Worm (Caenorhabditis elegans): ENCODE measurements around the gene lin-9.

The lin-9 gene

ce11 chrIII:8929723-8930122 is 25.8 kb upstream of the lin-9 start, which contains the start of gene arrd-15:
Gene arrd-15 (plus strand): TSS chrIII:8930023.
- TF ChIP-seq flh-1 (GFP tag; optimal IDR thresholded peaks at IDR 0.05) = no peak
- no peak for TF ChIP-seq nhr-76 (tag; optimal IDR thresholded peaks at IDR 0.05)
- no peak for TF ChIP-seq hlh-1 (tag; optimal IDR thresholded peaks at IDR 0.05)
- no peak for TF ChIP-seq M03D4.4 (tag; optimal IDR thresholded peaks at IDR 0.05)
- TF ChIP-seq ces-1 (GFP tag; optimal IDR thresholded peaks at IDR 0.05) = no peak

ce11 chrIII:8926512-8926911 is 22.6 kb upstream of the lin-9 start:
- TF ChIP-seq nhr-237 (tag; optimal IDR thresholded peaks at IDR 0.05) (no peak), mab-5 (tag; optimal IDR thresholded peaks at IDR 0.05) (peak; percentile 50)

- TF ChIP-seq blmp-1 (tag; optimal IDR thresholded peaks at IDR 0.05) = no peak
- no peak for TF ChIP-seq zip-8 (tag; optimal IDR thresholded peaks at IDR 0.05)
- no peak for TF ChIP-seq ceh-43 (GFP tag; optimal IDR thresholded peaks at IDR 0.05)
- no peak for TF ChIP-seq drap-1 (GFP tag; optimal IDR thresholded peaks at IDR 0.05)
- no peak for TF ChIP-seq ztf-11 (tag; optimal IDR thresholded peaks at IDR 0.05)
- no peak for TF ChIP-seq hlh-1 (tag; optimal IDR thresholded peaks at IDR 0.05)
- TF ChIP-seq lsy-2 (tag; optimal IDR thresholded peaks at IDR 0.05) = no peak
- no peak for TF ChIP-seq cnd-1 (tag; optimal IDR thresholded peaks at IDR 0.05)
- no peak for TF ChIP-seq mep-1 (tag; optimal IDR thresholded peaks at IDR 0.05)
- no peak for TF ChIP-seq ces-1 (GFP tag; optimal IDR thresholded peaks at IDR 0.05)
- TF ChIP-seq flh-1 (GFP tag; optimal IDR thresholded peaks at IDR 0.05) = no peak
- TF ChIP-seq mab-5 (tag; optimal IDR thresholded peaks at IDR 0.05) = no peak
- TF ChIP-seq bed-3 (GFP tag; optimal IDR thresholded peaks at IDR 0.05) = no peak
- TF ChIP-seq nhr-2 (tag; optimal IDR thresholded peaks at IDR 0.05) = no peak
- TF ChIP-seq nhr-28 (tag; optimal IDR thresholded peaks at IDR 0.05) = no peak
- no peak for TF ChIP-seq tbx-8 (GFP tag; optimal IDR thresholded peaks at IDR 0.05)
- TF ChIP-seq elt-1 (tag; optimal IDR thresholded peaks at IDR 0.05; ENCODE audit: borderline replicate concordance, insufficient read depth) = no peak
Measured at ce11 chrIII:8925539-8925938, 21.6 kb upstream of the lin-9 start.

DNA sequence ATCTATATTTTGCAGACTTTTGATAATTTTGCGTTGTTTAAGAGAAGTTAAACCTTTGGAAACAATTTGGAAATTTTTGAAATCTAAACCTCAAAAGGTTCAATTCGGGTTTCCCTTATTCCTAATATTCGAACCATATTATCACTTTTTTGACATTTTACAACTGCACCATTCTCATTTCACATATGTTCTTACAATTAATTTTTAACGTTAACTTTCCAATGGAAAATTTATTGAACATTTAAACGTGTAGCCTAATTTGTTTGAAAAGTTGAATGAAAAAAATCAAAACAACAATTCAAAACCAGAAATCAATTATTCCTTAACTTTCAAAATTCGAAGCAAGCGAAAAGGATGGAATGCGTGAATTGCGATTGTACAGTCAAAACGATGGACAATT is 20.0 kb upstream of the lin-9 start, which contains the start of gene ZK637.12:
Gene ZK637.12, plus strand, starts transcription at position 301 of the 400 bp plus-strand sequence.
- no peak for TF ChIP-seq ztf-11 (tag; optimal IDR thresholded peaks at IDR 0.05)
- no peak for TF ChIP-seq nhr-12 (tag; optimal IDR thresholded peaks at IDR 0.05)
- no peak for TF ChIP-seq nhr-28 (tag; optimal IDR thresholded peaks at IDR 0.05)
- no peak for TF ChIP-seq pha-4 (tag; optimal IDR thresholded peaks at IDR 0.05)
- no peak for TF ChIP-seq cnd-1 (tag; optimal IDR thresholded peaks at IDR 0.05)

ce11 chrIII:8923240-8923734 is 19.4 kb upstream of the lin-9 start, which contains the start of gene glb-1:
Gene glb-1 (minus strand): TSS chrIII:8923290.
- TF ChIP-seq mls-2 (tag; optimal IDR thresholded peaks at IDR 0.05) (no peak), flh-1 (GFP tag; optimal IDR thresholded peaks at IDR 0.05) (no peak), elt-1 (tag; optimal IDR thresholded peaks at IDR 0.05; ENCODE audit: borderline replicate concordance, insufficient read depth) (no peak), cnd-1 (tag; optimal IDR thresholded peaks at IDR 0.05) (no peak), M03D4.4 (tag; optimal IDR thresholded peaks at IDR 0.05) (no peak), drap-1 (GFP tag; optimal IDR thresholded peaks at IDR 0.05) (no peak), tbx-8 (GFP tag; optimal IDR thresholded peaks at IDR 0.05) (no peak), mab-5 (tag; optimal IDR thresholded peaks at IDR 0.05) (no peak), pha-4 (tag; optimal IDR thresholded peaks at IDR 0.05) (no peak), ceh-83 (GFP tag; optimal IDR thresholded peaks at IDR 0.05) (no peak), unc-120 (tag; optimal IDR thresholded peaks at IDR 0.05; ENCODE audit: poor library complexity, severe bottlenecking) (no peak)

- TF ChIP-seq ceh-43 (GFP tag; optimal IDR thresholded peaks at IDR 0.05) = no peak
- TF ChIP-seq nhr-12 (tag; optimal IDR thresholded peaks at IDR 0.05) = no peak
- TF ChIP-seq ztf-11 (tag; optimal IDR thresholded peaks at IDR 0.05) = no peak
- peak; percentile 13 for TF ChIP-seq hlh-1 (tag; optimal IDR thresholded peaks at IDR 0.05)
- peak; percentile 39 for TF ChIP-seq nhr-237 (tag; optimal IDR thresholded peaks at IDR 0.05)
- no peak for TF ChIP-seq lin-32 (GFP tag; optimal IDR thresholded peaks at IDR 0.05)
- no peak for TF ChIP-seq lin-13 (tag; optimal IDR thresholded peaks at IDR 0.05)
- TF ChIP-seq lsy-2 (tag; optimal IDR thresholded peaks at IDR 0.05) = peak; percentile 4
- peak; percentile 60 for TF ChIP-seq unc-62 (GFP tag; optimal IDR thresholded peaks at IDR 0.05)
- no peak for TF ChIP-seq nhr-2 (tag; optimal IDR thresholded peaks at IDR 0.05)
Measured at ce11 chrIII:8922061-8922460, 18.1 kb upstream of the lin-9 start.

Measured in whole organism, mixed stage, embryonic.